Worm (Caenorhabditis elegans) whole organism, early embryonic: ENCODE results near the gene nspc-19.
"Not testable (repeated sequence)": the region's sequence is repeated elsewhere in the genome, so short reads cannot be mapped to it uniquely, and the experiment has no call there.

ENCODE experiments used
- B0310.2 ChIP-seq: sonication (generic microtip); optimal IDR thresholded peaks from 2 replicates; lab custom pipeline; 2016; ENCODE audit warnings: mild to moderate bottlenecking, missing genetic modification characterization, missing compliant biosample characterization
- F13C5.2 ChIP-seq: sonication (generic microtip); optimal IDR thresholded peaks from 2 replicates; lab custom pipeline; 2017; ENCODE audit warnings: mild to moderate bottlenecking, missing genetic modification characterization, inconsistent platforms, missing compliant biosample characterization
- aly-1 ChIP-seq: sonication (generic microtip); optimal IDR thresholded peaks from 2 replicates; lab custom pipeline; 2016; ENCODE audit warnings: missing genetic modification characterization, missing compliant biosample characterization
- ama-1 ChIP-seq: fragments of 150-350 bp; optimal IDR thresholded peaks from 2 replicates; lab custom pipeline; 2014
- ceh-13 ChIP-seq: fragments of 200-800 bp; sonication (Bioruptor generic); optimal IDR thresholded peaks from 2 replicates; lab custom pipeline; 2018; ENCODE audit warnings: mild to moderate bottlenecking, missing genetic modification characterization, missing compliant biosample characterization
- ceh-36 ChIP-seq: sonication (generic microtip); optimal IDR thresholded peaks from 2 replicates; lab custom pipeline; 2016; ENCODE audit warnings: missing genetic modification characterization, inconsistent platforms, missing compliant biosample characterization
- ets-7 ChIP-seq: sonication (generic microtip); optimal IDR thresholded peaks from 2 replicates; lab custom pipeline; 2016; ENCODE audit warnings: missing genotype, missing genetic modification characterization, missing compliant biosample characterization
- flt-1 ChIP-seq: fragments of 200-800 bp; sonication (Bioruptor generic); IDR thresholded peaks from 2 replicates; pipeline ENCODE4 v1.3.6; 2022; ENCODE audit warnings: missing genetic modification characterization, missing compliant biosample characterization
- hmbx-1 ChIP-seq: sonication (generic microtip); optimal IDR thresholded peaks from 2 replicates; lab custom pipeline; 2016; ENCODE audit warnings: mild to moderate bottlenecking, missing genetic modification characterization, missing compliant biosample characterization
- hmg-4 ChIP-seq: fragments of 200-800 bp; sonication (Bioruptor generic); optimal IDR thresholded peaks from 2 replicates; lab custom pipeline; 2018; ENCODE audit warnings: mild to moderate bottlenecking, missing genetic modification characterization, missing compliant biosample characterization
- hnd-1 ChIP-seq: sonication (generic microtip); optimal IDR thresholded peaks from 2 replicates; lab custom pipeline; 2016; ENCODE audit warnings: missing genetic modification characterization, missing compliant biosample characterization
- pes-1 ChIP-seq: fragments of 200-800 bp; sonication (Bioruptor generic); IDR thresholded peaks from 2 replicates; pipeline ENCODE4 v1.3.6; 2022; ENCODE audit warnings: missing genetic modification reagents, missing genetic modification characterization, missing compliant biosample characterization
- scrt-1 ChIP-seq: fragments of 200-800 bp; sonication (Bioruptor generic); IDR thresholded peaks from 2 replicates; pipeline ENCODE4 v1.3.6; 2022; ENCODE audit warnings: missing genetic modification characterization, missing compliant biosample characterization
- sea-1 ChIP-seq: fragments of 200-800 bp; sonication (Bioruptor generic); conservative IDR thresholded peaks from 2 replicates; pipeline ENCODE4 v1.3.6; 2022; ENCODE audit warnings: missing genetic modification characterization, missing compliant biosample characterization
- tbx-11 ChIP-seq: fragments of 200-800 bp; sonication (Bioruptor generic); IDR thresholded peaks from 2 replicates; pipeline ENCODE4 v1.3.6; 2022; ENCODE audit warnings: missing genetic modification characterization, missing compliant biosample characterization
- tbx-37 ChIP-seq: fragments of 200-800 bp; sonication (Bioruptor generic); conservative IDR thresholded peaks from 2 replicates; pipeline ENCODE4 v1.3.6; 2022; ENCODE audit warnings: missing genetic modification reagents, missing genetic modification characterization, missing compliant biosample characterization
- tra-4 ChIP-seq: sonication (generic microtip); optimal IDR thresholded peaks from 2 replicates; lab custom pipeline; 2017; ENCODE audit warnings: missing genetic modification characterization, missing compliant biosample characterization

The nspc-19 gene

DNA sequence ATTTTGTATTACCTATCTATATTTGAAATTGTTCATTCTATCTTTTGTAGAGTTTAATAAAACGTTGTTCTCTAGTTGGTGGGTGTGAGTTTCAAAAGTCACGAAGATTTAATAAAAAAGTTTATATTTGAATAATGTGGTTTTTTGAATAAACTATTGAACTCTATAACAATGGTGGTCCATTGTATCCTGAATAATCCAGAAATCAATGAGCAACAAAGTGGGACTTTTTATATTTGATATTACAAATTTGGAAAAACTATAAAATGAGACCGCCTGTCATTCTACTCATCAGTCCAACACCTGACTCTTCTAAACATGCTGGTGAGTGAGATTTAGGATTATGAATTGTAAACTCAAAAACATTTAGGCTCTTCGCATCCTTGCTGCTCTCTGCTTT is at the start of gene nspc-19:
Gene nspc-19, plus strand, starts transcription at position 301 of the 400 bp plus-strand sequence.
- TF ChIP-seq ceh-13; flt-1 (GFP tag; lab: Robert Waterston, UW); hmg-4 (GFP tag; lab: Kevin White, UChicago): not testable (repeated sequence)

DNA sequence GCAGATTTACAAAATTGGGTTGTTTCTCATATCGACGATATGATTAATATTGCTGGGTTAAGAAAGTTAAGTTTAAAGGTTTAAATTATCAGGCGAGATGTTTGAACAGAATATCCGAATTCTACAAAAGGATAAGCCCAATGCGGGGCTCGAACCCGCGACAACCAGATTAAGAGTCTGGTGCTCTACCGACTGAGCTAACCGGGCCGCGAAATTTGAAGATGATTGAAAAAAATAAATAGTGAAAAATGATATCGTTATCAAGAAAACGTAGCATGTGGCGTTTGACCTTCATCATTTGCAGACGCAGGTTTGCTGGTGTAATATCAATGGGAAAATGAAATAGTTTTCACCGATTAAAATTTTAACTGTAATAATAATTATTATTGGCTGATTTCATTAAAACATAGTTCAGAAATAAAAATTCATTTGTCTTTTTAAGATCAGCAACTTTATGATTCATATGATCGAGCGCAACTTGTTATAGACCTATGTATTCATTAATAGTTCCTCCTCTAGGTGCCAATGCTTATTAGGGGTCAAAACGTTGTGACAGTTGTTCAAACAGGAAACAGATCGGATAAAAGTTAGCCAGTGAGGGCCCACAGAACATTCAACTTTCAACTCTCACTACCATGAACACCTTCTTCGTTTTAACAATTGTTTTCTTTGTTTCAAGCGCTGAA is 49.6 kb upstream of the nspc-19 start, which contains the start of gene M163.11:
Gene M163.11, plus strand, starts transcription at position 636 of the 686 bp plus-strand sequence.
- no peak for TF ChIP-seq tbx-11 (GFP tag; lab: Robert Waterston, UW)
- no peak for TF ChIP-seq F13C5.2 (tag; lab: Kevin White, UChicago)
- no peak for TF ChIP-seq ceh-13
- TF ChIP-seq tbx-37 (GFP tag; lab: Robert Waterston, UW): no peak
- TF ChIP-seq sea-1 (GFP tag; lab: Robert Waterston, UW): no peak
- TF ChIP-seq scrt-1 (GFP tag; lab: Robert Waterston, UW): no peak
- TF ChIP-seq ets-7: no peak

- TF ChIP-seq B0310.2 (tag; lab: Kevin White, UChicago) (no peak), tbx-37 (GFP tag; lab: Robert Waterston, UW) (peak; percentile 48; the same call in 1 of the 2 replicates), ceh-36 (tag; lab: Kevin White, UChicago) (peak; percentile 9), tra-4 (no peak), aly-1 (tag; lab: Kevin White, UChicago) (no peak), hmg-4 (GFP tag; lab: Kevin White, UChicago) (peak; percentile 69), ceh-13 (no peak), hmbx-1 (no peak), ama-1 (lab: Kevin White, UChicago) (no peak), tbx-11 (GFP tag; lab: Robert Waterston, UW) (peak; percentile 47; the same call in 1 of the 2 replicates), scrt-1 (GFP tag; lab: Robert Waterston, UW) (0 out of 2 replicates have a peak, but pooled peaks have one; percentile 47), pes-1 (peak; percentile 76), sea-1 (GFP tag; lab: Robert Waterston, UW) (peak; percentile 51; the same call in 1 of the 2 replicates), ets-7 (no peak), hnd-1 (tag; lab: Kevin White, UChicago) (no peak), F13C5.2 (tag; lab: Kevin White, UChicago) (peak; percentile 82), flt-1 (GFP tag; lab: Robert Waterston, UW) (no peak)
Observed at ce11 chrX:14480248-14480647, 48.3 kb upstream of the nspc-19 start, which contains the start of gene gfi-3. Gene gfi-3, plus strand, starts transcription at chrX:14480572.

ce11 chrX:14481637-14482036 is 46.9 kb upstream of the nspc-19 start:
- no peak for TF ChIP-seq scrt-1 (GFP tag; lab: Robert Waterston, UW)
- TF ChIP-seq tbx-11 (GFP tag; lab: Robert Waterston, UW): 0 out of 2 replicates have a peak, but pooled peaks have one; percentile 22

- TF ChIP-seq hmbx-1 (no peak), hmg-4 (GFP tag; lab: Kevin White, UChicago) (no peak), flt-1 (GFP tag; lab: Robert Waterston, UW) (no peak), B0310.2 (tag; lab: Kevin White, UChicago) (no peak)
Observed at ce11 chrX:14484827-14485226, 43.7 kb upstream of the nspc-19 start, which contains the start of gene M163.8. Gene M163.8, plus strand, starts transcription at chrX:14485127.

DNA sequence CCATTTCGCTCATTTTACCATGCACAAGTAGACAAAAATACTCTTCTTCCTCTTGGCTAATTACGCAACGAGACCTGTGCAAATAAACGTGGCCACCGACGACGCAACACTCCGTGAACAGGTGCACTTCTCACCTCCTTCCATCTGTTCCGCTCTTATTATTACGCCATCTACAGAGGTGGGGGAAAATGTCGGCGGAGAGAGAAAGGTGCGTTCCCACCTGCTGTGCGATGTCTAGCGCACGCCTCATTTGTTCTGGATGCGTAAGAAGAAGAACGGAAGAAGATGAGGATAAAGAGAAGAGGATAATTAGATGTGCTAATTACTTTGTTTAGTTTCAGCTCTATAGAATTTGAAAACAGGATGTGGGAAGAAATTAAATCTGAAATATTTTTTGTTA is 42.0 kb upstream of the nspc-19 start:
- TF ChIP-seq ets-7 (peak; percentile 75), hmg-4 (GFP tag; lab: Kevin White, UChicago) (peak; percentile 55), tbx-37 (GFP tag; lab: Robert Waterston, UW) (no peak; the same call in 1 of the 2 replicates), tra-4 (no peak), flt-1 (GFP tag; lab: Robert Waterston, UW) (0 out of 2 replicates have a peak, but pooled peaks have one; percentile 45), pes-1 (no peak; the same call in 1 of the 2 replicates), sea-1 (GFP tag; lab: Robert Waterston, UW) (0 out of 2 replicates have a peak, but pooled peaks have one; percentile 21)

DNA sequence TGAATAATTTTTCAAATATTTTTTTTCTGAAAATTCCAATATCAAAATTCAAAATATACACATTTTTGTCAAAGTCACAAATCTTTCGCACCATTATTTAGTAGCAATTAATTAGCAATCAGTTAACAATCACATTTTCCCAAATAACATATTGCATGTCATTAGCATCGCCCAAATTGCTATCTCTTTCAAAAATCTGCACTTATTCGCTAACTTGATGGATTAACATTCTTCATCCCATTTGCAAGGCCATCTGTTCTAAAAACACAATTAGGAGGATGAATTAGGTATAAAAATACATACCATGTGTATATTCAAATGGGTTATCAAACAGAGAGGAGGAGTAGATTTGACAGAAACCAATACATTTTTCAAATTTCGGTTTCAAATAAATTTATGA is 41.2 kb upstream of the nspc-19 start:
- no peak for TF ChIP-seq ceh-36 (tag; lab: Kevin White, UChicago)
- no peak for TF ChIP-seq aly-1 (tag; lab: Kevin White, UChicago)
- TF ChIP-seq ets-7: no peak
- no peak for TF ChIP-seq pes-1
- TF ChIP-seq sea-1 (GFP tag; lab: Robert Waterston, UW): no peak
- TF ChIP-seq hmbx-1: no peak
- TF ChIP-seq tbx-37 (GFP tag; lab: Robert Waterston, UW): no peak
- no peak for TF ChIP-seq scrt-1 (GFP tag; lab: Robert Waterston, UW)
- TF ChIP-seq ceh-13: no peak
- TF ChIP-seq F13C5.2 (tag; lab: Kevin White, UChicago): no peak
- TF ChIP-seq hmg-4 (GFP tag; lab: Kevin White, UChicago): no peak
- TF ChIP-seq tra-4: no peak
- no peak for TF ChIP-seq flt-1 (GFP tag; lab: Robert Waterston, UW)
- no peak for TF ChIP-seq tbx-11 (GFP tag; lab: Robert Waterston, UW)
- no peak for TF ChIP-seq ama-1 (lab: Kevin White, UChicago)
- no peak for TF ChIP-seq hnd-1 (tag; lab: Kevin White, UChicago)

DNA sequence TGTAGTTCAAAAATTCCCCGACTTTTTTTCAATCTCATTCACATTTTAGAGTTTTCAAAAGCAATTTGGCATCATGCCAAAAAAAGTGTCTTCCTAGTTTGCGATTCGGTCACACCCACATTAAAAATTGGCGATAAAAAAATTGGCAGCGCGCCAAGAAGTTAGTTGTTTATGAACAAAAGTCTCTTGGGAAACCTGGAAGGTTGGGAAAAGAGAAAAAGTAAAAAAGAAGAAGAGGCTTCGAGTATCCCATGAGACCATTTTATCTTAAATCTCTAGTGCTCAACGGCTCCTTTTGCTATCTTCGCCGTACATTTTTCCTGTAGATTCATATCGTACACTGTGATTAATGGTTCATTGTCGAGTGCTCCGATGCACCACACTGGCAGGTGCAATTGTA is 40.7 kb upstream of the nspc-19 start:
- TF ChIP-seq ceh-36 (tag; lab: Kevin White, UChicago) (no peak), F13C5.2 (tag; lab: Kevin White, UChicago) (no peak), pes-1 (no peak), hmbx-1 (no peak), scrt-1 (GFP tag; lab: Robert Waterston, UW) (no peak), tbx-11 (GFP tag; lab: Robert Waterston, UW) (no peak), ceh-13 (no peak), hnd-1 (tag; lab: Kevin White, UChicago) (no peak), flt-1 (GFP tag; lab: Robert Waterston, UW) (no peak), sea-1 (GFP tag; lab: Robert Waterston, UW) (no peak)
